Worm (Caenorhabditis elegans) whole organism, young adult: ENCODE measurements around the gene T08B1.4.
A peak's percentile ranks its signal among the peaks of the same experiment; 100 is the strongest.

Source experiments
- B0035.1 ChIP-seq: sonication (generic microtip); optimal IDR thresholded peaks from 2 replicates; lab custom pipeline; 2016; ENCODE audit warnings: missing genetic modification characterization, mild to moderate bottlenecking, missing compliant biosample characterization, missing genotype, missing genetic modification reagents
- D2030.7 ChIP-seq: fragments of 200-800 bp; sonication (Bioruptor generic); IDR thresholded peaks from 2 replicates; pipeline ENCODE4 v1.3.6; 2022; ENCODE audit warnings: missing genetic modification reagents, missing genetic modification characterization, missing compliant biosample characterization
- F10E7.11 ChIP-seq: sonication (generic microtip); optimal IDR thresholded peaks from 2 replicates; lab custom pipeline; 2017; ENCODE audit warnings: mild to moderate bottlenecking, missing genetic modification characterization, moderate library complexity, missing compliant biosample characterization
- F22D6.2 ChIP-seq: sonication (generic microtip); optimal IDR thresholded peaks from 2 replicates; lab custom pipeline; 2016; ENCODE audit warnings: mild to moderate bottlenecking, missing genetic modification characterization, missing compliant biosample characterization
- F37B4.10 ChIP-seq: fragments of 200-800 bp; sonication (Bioruptor generic); IDR thresholded peaks from 2 replicates; pipeline ENCODE4 v1.3.6; 2022; ENCODE audit warnings: missing genetic modification characterization, missing compliant biosample characterization
- F39B2.1 ChIP-seq: fragments of 200-800 bp; sonication (Bioruptor generic); IDR thresholded peaks from 2 replicates; pipeline ENCODE4 v1.3.6; 2022; ENCODE audit warnings: missing genetic modification reagents, missing genetic modification characterization, missing compliant biosample characterization
- F57A8.1 ChIP-seq: fragments of 200-800 bp; sonication (Bioruptor generic); optimal IDR thresholded peaks from 2 replicates; lab custom pipeline; 2018; ENCODE audit warnings: mild to moderate bottlenecking, missing genetic modification characterization, moderate library complexity, missing compliant biosample characterization
- K12H6.12 ChIP-seq: fragments of 200-800 bp; sonication (Bioruptor generic); optimal IDR thresholded peaks from 2 replicates; lab custom pipeline; 2018; ENCODE audit warnings: mild to moderate bottlenecking, missing genetic modification characterization, missing compliant biosample characterization
- T26A5.8 ChIP-seq: sonication (generic microtip); optimal IDR thresholded peaks from 2 replicates; lab custom pipeline; 2016; ENCODE audit warnings: missing genetic modification characterization, missing compliant biosample characterization
- Y53G8AR.9 ChIP-seq: fragments of 200-800 bp; sonication (Bioruptor generic); conservative IDR thresholded peaks from 2 replicates; pipeline ENCODE4 v1.3.6; 2022; ENCODE audit warnings: missing genetic modification reagents, missing genetic modification characterization, missing compliant biosample characterization
- Y67H2A.10 ChIP-seq: fragments of 200-800 bp; sonication (Bioruptor generic); conservative IDR thresholded peaks from 2 replicates; pipeline ENCODE4 v1.3.6; 2022; ENCODE audit warnings: missing genetic modification reagents, missing genetic modification characterization, missing compliant biosample characterization
- ZK185.1 ChIP-seq: sonication (generic microtip); optimal IDR thresholded peaks from 2 replicates; lab custom pipeline; 2016; ENCODE audit warnings: mild to moderate bottlenecking, missing genetic modification characterization, missing compliant biosample characterization; ENCODE audit not compliant: poor library complexity, severe bottlenecking
- aptf-3 ChIP-seq: fragments of 200-800 bp; sonication (Bioruptor generic); IDR thresholded peaks from 2 replicates; pipeline ENCODE4 v1.3.6; 2022; ENCODE audit warnings: missing genetic modification characterization, missing compliant biosample characterization
- athp-1 ChIP-seq: sonication (generic microtip); optimal IDR thresholded peaks from 2 replicates; lab custom pipeline; 2017; ENCODE audit warnings: mild to moderate bottlenecking, missing genetic modification characterization, missing compliant biosample characterization
- attf-3 ChIP-seq: fragments of 200-800 bp; sonication (Bioruptor generic); conservative IDR thresholded peaks from 2 replicates; pipeline ENCODE4 v1.3.6; 2022; ENCODE audit warnings: missing genetic modification reagents, missing genetic modification characterization, missing compliant biosample characterization
- attf-5 ChIP-seq: fragments of 200-800 bp; sonication (Bioruptor generic); optimal IDR thresholded peaks from 2 replicates; lab custom pipeline; 2018; ENCODE audit warnings: mild to moderate bottlenecking, missing genetic modification characterization, missing compliant biosample characterization
- bed-2 ChIP-seq: fragments of 200-800 bp; sonication (Bioruptor generic); IDR thresholded peaks from 2 replicates; pipeline ENCODE4 v1.3.6; 2022; ENCODE audit warnings: missing genetic modification reagents, missing genetic modification characterization, missing compliant biosample characterization
- cebp-1 ChIP-seq, 2 experiments: fragments of 200-800 bp in 1 of 2; sonication (Bioruptor generic) in 1 of 2; sonication (generic microtip) in 1 of 2; IDR thresholded peaks in 1 of 2; optimal IDR thresholded peaks in 1 of 2; 2 replicates each; pipeline versions ENCODE4 v1.3.6 to Lab custom; 2017 to 2022; ENCODE audit warnings: missing compliant biosample characterization in 2 of 2, missing genetic modification characterization in 2 of 2, mild to moderate bottlenecking in 1 of 2, missing genetic modification reagents in 1 of 2, moderate library complexity in 1 of 2
- ceh-58 ChIP-seq: fragments of 200-800 bp; sonication (Bioruptor generic); IDR thresholded peaks from 2 replicates; pipeline ENCODE4 v1.3.6; 2022; ENCODE audit warnings: missing genetic modification characterization, missing compliant biosample characterization
- chd-7 ChIP-seq: sonication (generic microtip); optimal IDR thresholded peaks from 2 replicates; lab custom pipeline; 2016; ENCODE audit warnings: mild to moderate bottlenecking, missing genetic modification characterization, moderate library complexity, missing compliant biosample characterization
- dpff-1 ChIP-seq: sonication (generic microtip); optimal IDR thresholded peaks from 2 replicates; lab custom pipeline; 2017; ENCODE audit warnings: mild to moderate bottlenecking, missing genetic modification characterization, missing compliant biosample characterization
- efl-1 ChIP-seq: fragments of 150-350 bp; optimal IDR thresholded peaks from 2 replicates; lab custom pipeline; 2014; ENCODE audit warnings: missing biosample characterization, missing genetic modification reagents, missing genetic modification characterization
- egl-18 ChIP-seq: fragments of 200-800 bp; sonication (Bioruptor generic); IDR thresholded peaks from 2 replicates; pipeline ENCODE4 v1.3.6; 2022; ENCODE audit warnings: missing genetic modification reagents, missing genetic modification characterization, missing compliant biosample characterization
- egrh-3 ChIP-seq: fragments of 200-800 bp; sonication (Bioruptor generic); IDR thresholded peaks from 2 replicates; pipeline ENCODE4 v1.3.6; 2022; ENCODE audit warnings: missing genetic modification reagents, missing genetic modification characterization, missing compliant biosample characterization
- fkh-3 ChIP-seq: sonication (generic microtip); optimal IDR thresholded peaks from 2 replicates; lab custom pipeline; 2016; ENCODE audit warnings: mild to moderate bottlenecking, missing genetic modification characterization, missing compliant biosample characterization
- hlh-26 ChIP-seq: fragments of 200-800 bp; sonication (Bioruptor generic); conservative IDR thresholded peaks from 2 replicates; pipeline ENCODE4 v1.3.6; 2022; ENCODE audit warnings: missing genetic modification reagents, missing genetic modification characterization, missing compliant biosample characterization
- hmg-1.2 ChIP-seq: fragments of 200-800 bp; sonication (Bioruptor generic); IDR thresholded peaks from 2 replicates; pipeline ENCODE4 v1.3.6; 2022; ENCODE audit warnings: missing genetic modification reagents, missing genetic modification characterization, missing compliant biosample characterization
- hmg-20 ChIP-seq: fragments of 200-800 bp; sonication (Bioruptor generic); IDR thresholded peaks from 2 replicates; pipeline ENCODE4 v1.3.6; 2022; ENCODE audit warnings: missing genetic modification reagents, missing genetic modification characterization, missing compliant biosample characterization
- lag-1 ChIP-seq: fragments of 200-800 bp; sonication (Bioruptor generic); IDR thresholded peaks from 2 replicates; pipeline ENCODE4 v1.3.6; 2022; ENCODE audit warnings: missing genetic modification reagents, missing genetic modification characterization, missing compliant biosample characterization
- let-607 ChIP-seq, 2 experiments: fragments of 200-800 bp in 1 of 2; sonication (Bioruptor generic) in 1 of 2; sonication (generic microtip) in 1 of 2; optimal IDR thresholded peaks; 2 replicates each; lab custom pipeline; 2016 to 2018; ENCODE audit warnings: mild to moderate bottlenecking in 2 of 2, missing compliant biosample characterization in 2 of 2, missing genetic modification characterization in 2 of 2, moderate library complexity in 2 of 2, missing genotype in 1 of 2
- lin-40 ChIP-seq: sonication (generic microtip); optimal IDR thresholded peaks from 2 replicates; lab custom pipeline; 2016; ENCODE audit warnings: missing genetic modification characterization, mild to moderate bottlenecking, missing compliant biosample characterization, missing genotype, missing genetic modification reagents
- lir-1 ChIP-seq: fragments of 200-800 bp; sonication (Bioruptor generic); conservative IDR thresholded peaks from 2 replicates; pipeline ENCODE4 v1.3.6; 2022; ENCODE audit warnings: missing genetic modification reagents, missing genetic modification characterization, missing compliant biosample characterization
- madf-10 ChIP-seq: sonication (generic microtip); optimal IDR thresholded peaks from 2 replicates; lab custom pipeline; 2016; ENCODE audit warnings: mild to moderate bottlenecking, missing genetic modification characterization, missing compliant biosample characterization
- madf-8 ChIP-seq: fragments of 200-800 bp; sonication (Bioruptor generic); conservative IDR thresholded peaks from 2 replicates; pipeline ENCODE4 v1.3.6; 2022; ENCODE audit warnings: missing genetic modification reagents, missing genetic modification characterization, missing compliant biosample characterization
- mes-4 ChIP-seq: sonication (generic microtip); optimal IDR thresholded peaks from 2 replicates; lab custom pipeline; 2016; ENCODE audit warnings: missing genotype, missing genetic modification characterization, missing compliant biosample characterization
- mxl-1 ChIP-seq: sonication (generic microtip); optimal IDR thresholded peaks from 2 replicates; lab custom pipeline; 2016; ENCODE audit warnings: missing genetic modification characterization, missing compliant biosample characterization
- nhr-179 ChIP-seq: sonication (generic microtip); optimal IDR thresholded peaks from 2 replicates; lab custom pipeline; 2016; ENCODE audit warnings: mild to moderate bottlenecking, missing genetic modification characterization, missing compliant biosample characterization
- pbrm-1 ChIP-seq: fragments of 200-800 bp; sonication (Bioruptor generic); IDR thresholded peaks from 2 replicates; pipeline ENCODE4 v1.3.6; 2022; ENCODE audit warnings: missing genetic modification reagents, missing genetic modification characterization, missing compliant biosample characterization
- pha-4 ChIP-seq: fragments of 150-350 bp; sonication (generic microtip); optimal IDR thresholded peaks from 2 replicates; lab custom pipeline; 2014; ENCODE audit warnings: missing biosample characterization, missing genetic modification reagents, missing genetic modification characterization
- rcor-1 ChIP-seq: fragments of 200-800 bp; sonication (Bioruptor generic); IDR thresholded peaks from 2 replicates; pipeline ENCODE4 v1.3.6; 2022; ENCODE audit warnings: missing genetic modification reagents, missing genetic modification characterization, missing compliant biosample characterization
- snpc-1.1 ChIP-seq: sonication (generic microtip); optimal IDR thresholded peaks from 2 replicates; lab custom pipeline; 2017; ENCODE audit warnings: missing genetic modification characterization, mild to moderate bottlenecking, missing compliant biosample characterization, antibody characterized with exemption, moderate library complexity, missing genotype, missing genetic modification reagents; ENCODE audit not compliant: insufficient read depth
- snpc-3.4 ChIP-seq: sonication (generic microtip); optimal IDR thresholded peaks from 2 replicates; lab custom pipeline; 2017; ENCODE audit warnings: missing genetic modification characterization, mild to moderate bottlenecking, missing compliant biosample characterization, antibody characterized with exemption, moderate library complexity, missing genotype, missing genetic modification reagents
- somi-1 ChIP-seq: fragments of 200-800 bp; sonication (Bioruptor generic); optimal IDR thresholded peaks from 2 replicates; lab custom pipeline; 2018; ENCODE audit warnings: mild to moderate bottlenecking, missing genetic modification characterization, missing compliant biosample characterization
- sptf-2 ChIP-seq: fragments of 200-800 bp; sonication (Bioruptor generic); optimal IDR thresholded peaks from 2 replicates; lab custom pipeline; 2018; ENCODE audit warnings: mild to moderate bottlenecking, missing genetic modification characterization, missing compliant biosample characterization
- tbp1 ChIP-seq: fragments of 200-800 bp; sonication (Bioruptor generic); optimal IDR thresholded peaks from 2 replicates; lab custom pipeline; 2018; ENCODE audit warnings: mild to moderate bottlenecking, missing genetic modification characterization, missing compliant biosample characterization
- tbx-9 ChIP-seq: sonication (generic microtip); optimal IDR thresholded peaks from 2 replicates; lab custom pipeline; 2016; ENCODE audit warnings: borderline replicate concordance, missing genetic modification characterization, inconsistent platforms, missing compliant biosample characterization
- ztf-18 ChIP-seq: sonication (generic microtip); optimal IDR thresholded peaks from 2 replicates; lab custom pipeline; 2016; ENCODE audit warnings: missing genotype, mild to moderate bottlenecking, missing genetic modification characterization, missing compliant biosample characterization
- ztf-28 ChIP-seq: fragments of 200-800 bp; sonication (Bioruptor generic); IDR thresholded peaks from 2 replicates; pipeline ENCODE4 v1.3.6; 2022; ENCODE audit warnings: missing genetic modification reagents, missing genetic modification characterization, missing compliant biosample characterization

The T08B1.4 gene

DNA sequence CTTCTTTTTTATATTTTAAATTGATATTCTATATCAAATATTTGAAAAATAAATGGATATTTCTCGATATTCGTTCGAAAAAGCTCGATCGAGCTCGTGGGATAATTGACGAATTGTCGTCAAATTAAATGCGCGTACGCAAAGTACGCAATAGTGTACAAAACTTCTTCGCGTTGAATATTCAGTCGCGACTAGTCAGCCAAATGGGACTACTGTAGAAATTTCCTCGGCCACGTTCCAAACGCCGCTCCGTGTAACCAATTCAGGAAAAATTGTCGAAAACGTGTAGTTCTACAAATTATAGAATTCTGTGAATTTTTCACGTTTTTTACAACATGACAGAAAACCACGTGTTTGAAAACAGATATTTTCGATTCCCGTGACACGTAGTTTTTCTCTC, 29.3 kb downstream of the T08B1.4 start (continued):
- peak; percentile 44; the same call in 1 of the 2 replicates for TF ChIP-seq cebp-1 (GFP tag; IDR thresholded peaks at IDR 0.05; lab: Robert Waterston, UW)
- peak; percentile 35 for TF ChIP-seq cebp-1 (tag; optimal IDR thresholded peaks at IDR 0.05; lab: Kevin White, UChicago)
- peak; percentile 74 for TF ChIP-seq attf-3 (GFP tag; lab: Robert Waterston, UW)
- TF ChIP-seq ZK185.1: no peak
- no peak for TF ChIP-seq dpff-1 (tag; lab: Kevin White, UChicago)
- TF ChIP-seq hlh-26: no peak
- TF ChIP-seq K12H6.12 (tag; lab: Kevin White, UChicago): no peak
- TF ChIP-seq F22D6.2 (tag; lab: Kevin White, UChicago): no peak
- TF ChIP-seq fkh-3 (tag; lab: Kevin White, UChicago): no peak
- TF ChIP-seq tbp1 (GFP tag; lab: Kevin White, UChicago): peak; percentile 51
- TF ChIP-seq snpc-1.1 (tag; lab: Kevin White, UChicago): no peak
- TF ChIP-seq hmg-1.2: peak; percentile 94
- TF ChIP-seq B0035.1 (tag; lab: Kevin White, UChicago): no peak
- TF ChIP-seq F39B2.1: no peak
- TF ChIP-seq ztf-28 (GFP tag; lab: Robert Waterston, UW): peak; percentile 84; the same call in 1 of the 2 replicates
- TF ChIP-seq snpc-3.4 (tag; lab: Kevin White, UChicago): no peak
- TF ChIP-seq somi-1 (GFP tag; lab: Kevin White, UChicago): no peak
- TF ChIP-seq rcor-1 (GFP tag; lab: Robert Waterston, UW): peak; percentile 87
- no peak for TF ChIP-seq F37B4.10 (GFP tag; lab: Robert Waterston, UW)
- no peak for TF ChIP-seq F57A8.1
- no peak for TF ChIP-seq egl-18 (GFP tag; lab: Robert Waterston, UW)
- peak; percentile 84 for TF ChIP-seq madf-8 (GFP tag; lab: Robert Waterston, UW)
- no peak for TF ChIP-seq sptf-2 (GFP tag; lab: Kevin White, UChicago)
- peak; percentile 57 for TF ChIP-seq madf-10 (tag; lab: Kevin White, UChicago)
- peak; percentile 42; the same call in 1 of the 2 replicates for TF ChIP-seq egrh-3 (GFP tag; lab: Robert Waterston, UW)
- peak; percentile 69 for TF ChIP-seq attf-5
- no peak for TF ChIP-seq aptf-3 (GFP tag; lab: Robert Waterston, UW)
- peak; percentile 57; the same call in 1 of the 2 replicates for TF ChIP-seq lir-1
- no peak for TF ChIP-seq lag-1 (GFP tag; lab: Robert Waterston, UW)
- TF ChIP-seq pbrm-1 (GFP tag; lab: Robert Waterston, UW): peak; percentile 82
- 0 out of 2 replicates have a peak, but pooled peaks have one; percentile 46 for TF ChIP-seq Y53G8AR.9 (GFP tag; lab: Robert Waterston, UW)
- TF ChIP-seq Y67H2A.10: peak; percentile 81
- peak; percentile 36 for TF ChIP-seq ztf-18 (tag; lab: Kevin White, UChicago)
- TF ChIP-seq lin-40: no peak
- TF ChIP-seq D2030.7: peak; percentile 90
- no peak for TF ChIP-seq F10E7.11 (tag; lab: Kevin White, UChicago)
- no peak for TF ChIP-seq mxl-1 (tag; lab: Kevin White, UChicago)
- TF ChIP-seq athp-1: peak; percentile 68
- no peak for TF ChIP-seq chd-7 (tag; lab: Kevin White, UChicago)
- TF ChIP-seq ceh-58 (GFP tag; lab: Robert Waterston, UW): no peak
- no peak for TF ChIP-seq hmg-20 (GFP tag; lab: Robert Waterston, UW)
- TF ChIP-seq tbx-9 (tag; lab: Kevin White, UChicago): no peak
- TF ChIP-seq mes-4: no peak
- TF ChIP-seq bed-2 (GFP tag; lab: Robert Waterston, UW): 0 out of 2 replicates have a peak, but pooled peaks have one; percentile 27
- no peak for TF ChIP-seq pha-4
- TF ChIP-seq nhr-179 (tag; lab: Kevin White, UChicago): no peak
- peak; percentile 44 to 87 for TF ChIP-seq let-607 (tag; optimal IDR thresholded peaks at IDR 0.05; lab: Kevin White, UChicago)
- TF ChIP-seq T26A5.8 (tag; lab: Kevin White, UChicago): no peak
- peak; percentile 58 for TF ChIP-seq efl-1 (GFP tag; lab: Kevin White, UChicago)
